Worm (Caenorhabditis elegans) whole organism, mixed stage, embryonic: Measurements from ENCODE around the gene nhl-2.

Source experiments
- M03D4.4 ChIP-seq: sonication (generic microtip); optimal IDR thresholded peaks from 2 replicates; lab custom pipeline; 2017; ENCODE audit warnings: mild to moderate bottlenecking, missing genetic modification characterization, missing compliant biosample characterization
- bed-3 ChIP-seq: fragments of 200-800 bp; sonication (Bioruptor generic); optimal IDR thresholded peaks from 3 replicates; lab custom pipeline; 2018; ENCODE audit warnings: mild to moderate bottlenecking, missing genetic modification characterization, moderate library complexity, missing compliant biosample characterization
- blmp-1 ChIP-seq: fragments of 150-350 bp; optimal IDR thresholded peaks from 2 replicates; lab custom pipeline; 2014; ENCODE audit warnings: missing biosample characterization, missing genetic modification characterization
- ceh-39 ChIP-seq: fragments of 150-350 bp; optimal IDR thresholded peaks from 2 replicates; lab custom pipeline; 2014; ENCODE audit warnings: missing biosample characterization, missing genetic modification characterization
- ceh-43 ChIP-seq: fragments of 200-800 bp; sonication (Bioruptor generic); optimal IDR thresholded peaks from 2 replicates; lab custom pipeline; 2018; ENCODE audit warnings: mild to moderate bottlenecking, missing genetic modification characterization, moderate library complexity, missing compliant biosample characterization
- ceh-83 ChIP-seq: fragments of 200-800 bp; sonication (Bioruptor generic); optimal IDR thresholded peaks from 2 replicates; lab custom pipeline; 2018; ENCODE audit warnings: mild to moderate bottlenecking, missing genetic modification characterization, missing compliant biosample characterization
- ces-1 ChIP-seq: fragments of 150-350 bp; optimal IDR thresholded peaks from 2 replicates; lab custom pipeline; 2014; ENCODE audit warnings: missing biosample characterization, missing genetic modification reagents, missing genetic modification characterization
- cnd-1 ChIP-seq: fragments of 200-800 bp; sonication (Bioruptor generic); optimal IDR thresholded peaks from 2 replicates; lab custom pipeline; 2018; ENCODE audit warnings: mild to moderate bottlenecking, missing genetic modification characterization, missing compliant biosample characterization
- drap-1 ChIP-seq: fragments of 200-800 bp; sonication (Bioruptor generic); optimal IDR thresholded peaks from 3 replicates; lab custom pipeline; 2018; ENCODE audit warnings: mild to moderate bottlenecking, missing genetic modification characterization, missing compliant biosample characterization
- elt-1 ChIP-seq: sonication (generic microtip); optimal IDR thresholded peaks from 2 replicates; lab custom pipeline; 2017; ENCODE audit warnings: missing genetic modification characterization, mild to moderate bottlenecking, missing compliant biosample characterization, antibody characterized with exemption, moderate library complexity, borderline replicate concordance; ENCODE audit not compliant: insufficient read depth
- elt-3 ChIP-seq: fragments of 150-350 bp; optimal IDR thresholded peaks from 2 replicates; lab custom pipeline; 2014; ENCODE audit warnings: missing biosample characterization, missing genetic modification characterization
- flh-1 ChIP-seq: fragments of 200-800 bp; sonication (Bioruptor generic); optimal IDR thresholded peaks from 2 replicates; lab custom pipeline; 2018; ENCODE audit warnings: mild to moderate bottlenecking, missing genetic modification characterization, moderate library complexity, missing compliant biosample characterization
- ham-2 ChIP-seq: fragments of 200-800 bp; sonication (Bioruptor generic); optimal IDR thresholded peaks from 2 replicates; lab custom pipeline; 2018; ENCODE audit warnings: mild to moderate bottlenecking, missing genetic modification characterization, missing compliant biosample characterization
- hlh-1 ChIP-seq: fragments of 150-350 bp; optimal IDR thresholded peaks from 2 replicates; lab custom pipeline; 2014; ENCODE audit warnings: missing biosample characterization, missing genetic modification reagents, missing genetic modification characterization
- lin-13 ChIP-seq: fragments of 150-350 bp; optimal IDR thresholded peaks from 2 replicates; lab custom pipeline; 2014; ENCODE audit warnings: missing biosample characterization, missing genetic modification characterization
- lin-32 ChIP-seq: fragments of 200-800 bp; sonication (Bioruptor generic); optimal IDR thresholded peaks from 2 replicates; lab custom pipeline; 2018; ENCODE audit warnings: mild to moderate bottlenecking, missing genetic modification characterization, missing compliant biosample characterization
- lsy-2 ChIP-seq: fragments of 150-350 bp; optimal IDR thresholded peaks from 2 replicates; lab custom pipeline; 2014; ENCODE audit warnings: missing biosample characterization, missing genetic modification characterization
- mab-5 ChIP-seq: fragments of 150-350 bp; optimal IDR thresholded peaks from 2 replicates; lab custom pipeline; 2014; ENCODE audit warnings: missing biosample characterization, missing genetic modification characterization
- mep-1 ChIP-seq: fragments of 150-350 bp; optimal IDR thresholded peaks from 2 replicates; lab custom pipeline; 2017; ENCODE audit warnings: missing biosample characterization, missing genetic modification reagents, missing genetic modification characterization, inconsistent platforms
- mls-2 ChIP-seq: sonication (generic microtip); optimal IDR thresholded peaks from 2 replicates; lab custom pipeline; 2016; ENCODE audit warnings: mild to moderate bottlenecking, missing genetic modification characterization, moderate library complexity, missing compliant biosample characterization
- nhr-12 ChIP-seq: fragments of 150-350 bp; optimal IDR thresholded peaks from 2 replicates; lab custom pipeline; 2014; ENCODE audit warnings: missing biosample characterization, missing genetic modification characterization
- nhr-2 ChIP-seq: fragments of 150-350 bp; optimal IDR thresholded peaks from 2 replicates; lab custom pipeline; 2014; ENCODE audit warnings: missing biosample characterization, missing genetic modification characterization
- nhr-237 ChIP-seq: fragments of 150-350 bp; optimal IDR thresholded peaks from 2 replicates; lab custom pipeline; 2014; ENCODE audit warnings: missing biosample characterization, missing genetic modification characterization
- nhr-28 ChIP-seq: fragments of 150-350 bp; optimal IDR thresholded peaks from 2 replicates; lab custom pipeline; 2014; ENCODE audit warnings: missing biosample characterization, missing genetic modification characterization
- nhr-76 ChIP-seq: sonication (generic microtip); optimal IDR thresholded peaks from 2 replicates; lab custom pipeline; 2017; ENCODE audit warnings: missing biosample characterization, missing genetic modification characterization
- pha-4 ChIP-seq: fragments of 150-350 bp; optimal IDR thresholded peaks from 2 replicates; lab custom pipeline; 2018; ENCODE audit warnings: missing biosample characterization, missing genetic modification reagents, missing genetic modification characterization
- sem-2 ChIP-seq: fragments of 200-800 bp; sonication (Bioruptor generic); optimal IDR thresholded peaks from 2 replicates; lab custom pipeline; 2018; ENCODE audit warnings: mild to moderate bottlenecking, missing genetic modification characterization, missing compliant biosample characterization
- snpc-4 ChIP-seq: fragments of 150-350 bp; optimal IDR thresholded peaks from 2 replicates; lab custom pipeline; 2014; ENCODE audit warnings: missing biosample characterization, missing genetic modification characterization
- sptf-1 ChIP-seq: sonication (generic microtip); optimal IDR thresholded peaks from 2 replicates; lab custom pipeline; 2017; ENCODE audit warnings: mild to moderate bottlenecking, missing genetic modification characterization, moderate library complexity, missing compliant biosample characterization
- tbx-8 ChIP-seq: fragments of 200-800 bp; sonication (Bioruptor generic); optimal IDR thresholded peaks from 2 replicates; lab custom pipeline; 2018; ENCODE audit warnings: mild to moderate bottlenecking, missing genetic modification characterization, moderate library complexity, missing compliant biosample characterization
- unc-120 ChIP-seq: sonication (generic microtip); optimal IDR thresholded peaks from 2 replicates; lab custom pipeline; 2017; ENCODE audit warnings: missing genetic modification characterization, missing compliant biosample characterization; ENCODE audit not compliant: poor library complexity, severe bottlenecking
- unc-39 ChIP-seq: fragments of 150-350 bp; optimal IDR thresholded peaks from 2 replicates; lab custom pipeline; 2014; ENCODE audit warnings: missing biosample characterization, missing genetic modification characterization
- unc-62 ChIP-seq: fragments of 150-350 bp; optimal IDR thresholded peaks from 2 replicates; lab custom pipeline; 2014; ENCODE audit warnings: missing biosample characterization, missing genetic modification reagents, missing genetic modification characterization
- zip-8 ChIP-seq: fragments of 150-350 bp; optimal IDR thresholded peaks from 2 replicates; lab custom pipeline; 2014; ENCODE audit warnings: missing biosample characterization, missing genetic modification characterization
- ztf-11 ChIP-seq: fragments of 150-350 bp; optimal IDR thresholded peaks from 2 replicates; lab custom pipeline; 2014; ENCODE audit warnings: missing biosample characterization, missing genetic modification characterization

The nhl-2 gene

DNA sequence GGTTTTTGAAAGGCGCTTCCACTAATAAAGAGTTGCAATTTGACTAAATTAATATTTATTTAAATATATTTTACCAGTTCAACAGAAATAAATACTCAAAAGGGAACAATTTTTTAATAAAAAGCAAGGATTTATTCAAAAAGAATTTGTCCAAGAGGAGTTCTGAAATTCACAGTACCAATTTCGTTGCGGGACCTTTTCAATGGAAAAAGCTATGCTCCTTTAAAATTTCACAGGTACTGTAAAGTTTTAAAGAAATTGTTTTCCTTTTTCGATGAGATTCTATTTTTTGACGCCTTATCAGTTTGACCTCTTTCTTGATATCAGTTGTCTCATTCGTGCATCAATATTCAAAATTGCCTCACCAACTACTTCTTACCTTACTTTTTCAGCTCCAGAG, 1.4 kb upstream of the nhl-2 start, which contains the start of gene tag-340:
Gene tag-340, plus strand, starts transcription at position 249 of the 400 bp plus-strand sequence.
- TF ChIP-seq snpc-4 (tag; lab: Kevin White, UChicago), result no peak
- no peak for TF ChIP-seq sptf-1 (tag; lab: Kevin White, UChicago)
- TF ChIP-seq ceh-43 (GFP tag; lab: Kevin White, UChicago), result no peak
- no peak for TF ChIP-seq unc-120 (tag; lab: Kevin White, UChicago)
- no peak for TF ChIP-seq mab-5 (tag; lab: Kevin White, UChicago)
- TF ChIP-seq unc-62 (GFP tag; lab: Kevin White, UChicago), result no peak
- TF ChIP-seq nhr-28 (tag; lab: Kevin White, UChicago), result no peak
- no peak for TF ChIP-seq ceh-83 (GFP tag; lab: Kevin White, UChicago)
- no peak for TF ChIP-seq drap-1 (GFP tag; lab: Kevin White, UChicago)
- TF ChIP-seq zip-8 (tag; lab: Kevin White, UChicago), result no peak
- TF ChIP-seq blmp-1 (tag; lab: Kevin White, UChicago), result no peak
- TF ChIP-seq tbx-8, result no peak
- no peak for TF ChIP-seq lin-32
- TF ChIP-seq unc-39 (tag; lab: Kevin White, UChicago), result no peak
- no peak for TF ChIP-seq bed-3 (GFP tag; lab: Kevin White, UChicago)
- no peak for TF ChIP-seq ham-2 (GFP tag; lab: Kevin White, UChicago)
- no peak for TF ChIP-seq elt-1
- no peak for TF ChIP-seq mls-2 (tag; lab: Kevin White, UChicago)
- no peak for TF ChIP-seq ces-1 (GFP tag; lab: Kevin White, UChicago)
- TF ChIP-seq flh-1 (GFP tag; lab: Kevin White, UChicago), result no peak
- TF ChIP-seq, all 35 proteins: peak for 0

DNA sequence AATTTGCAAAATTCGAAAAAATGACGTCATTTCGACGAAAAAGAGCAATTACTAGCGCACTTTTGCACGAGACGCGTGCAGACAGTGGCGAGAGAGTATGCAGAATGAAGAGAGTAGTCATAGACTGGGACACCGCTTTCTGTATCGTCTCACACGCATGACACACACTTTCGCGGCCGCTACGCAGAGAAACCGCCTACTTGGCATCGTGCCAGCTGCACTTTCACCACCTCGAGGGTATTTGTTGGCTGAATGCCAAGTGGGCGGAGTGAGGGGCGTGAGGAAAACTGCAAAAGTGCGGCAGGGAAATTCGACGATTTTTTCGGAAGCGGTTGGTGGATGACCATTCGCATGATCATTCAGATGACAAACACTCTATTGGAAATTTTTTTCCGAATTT, 843 bp upstream of the nhl-2 start:
- TF ChIP-seq mep-1 (peak; percentile 96), unc-120 (tag; lab: Kevin White, UChicago) (peak; percentile 89), ztf-11 (tag; lab: Kevin White, UChicago) (peak; percentile 91), ham-2 (GFP tag; lab: Kevin White, UChicago) (peak; percentile 92), flh-1 (GFP tag; lab: Kevin White, UChicago) (no peak), elt-1 (no peak), lin-32 (peak; percentile 30), nhr-28 (tag; lab: Kevin White, UChicago) (no peak), unc-39 (tag; lab: Kevin White, UChicago) (peak; percentile 47), elt-3 (tag; lab: Kevin White, UChicago) (peak; percentile 69), hlh-1 (peak; percentile 84), lsy-2 (tag; lab: Kevin White, UChicago) (peak; percentile 88), sptf-1 (tag; lab: Kevin White, UChicago) (peak; percentile 88), mab-5 (tag; lab: Kevin White, UChicago) (peak; percentile 61), nhr-2 (tag; lab: Kevin White, UChicago) (peak; percentile 50), sem-2 (GFP tag; lab: Kevin White, UChicago) (no peak), unc-62 (GFP tag; lab: Kevin White, UChicago) (peak; percentile 95), blmp-1 (tag; lab: Kevin White, UChicago) (peak; percentile 89), ceh-83 (GFP tag; lab: Kevin White, UChicago) (no peak), mls-2 (tag; lab: Kevin White, UChicago) (peak; percentile 83), snpc-4 (tag; lab: Kevin White, UChicago) (no peak), lin-13 (tag; lab: Kevin White, UChicago) (peak; percentile 91), ceh-39 (tag; lab: Kevin White, UChicago) (peak; percentile 85), nhr-237 (peak; percentile 97), bed-3 (GFP tag; lab: Kevin White, UChicago) (no peak), tbx-8 (peak; percentile 41), pha-4 (tag; lab: Kevin White, UChicago) (peak; percentile 98), drap-1 (GFP tag; lab: Kevin White, UChicago) (peak; percentile 84), cnd-1 (tag; lab: Kevin White, UChicago) (peak; percentile 86), ces-1 (GFP tag; lab: Kevin White, UChicago) (peak; percentile 84), M03D4.4 (tag; lab: Kevin White, UChicago) (peak; percentile 86), nhr-76 (tag; lab: Kevin White, UChicago) (peak; percentile 29), zip-8 (tag; lab: Kevin White, UChicago) (peak; percentile 42), nhr-12 (peak; percentile 72), ceh-43 (GFP tag; lab: Kevin White, UChicago) (peak; percentile 52)

DNA sequence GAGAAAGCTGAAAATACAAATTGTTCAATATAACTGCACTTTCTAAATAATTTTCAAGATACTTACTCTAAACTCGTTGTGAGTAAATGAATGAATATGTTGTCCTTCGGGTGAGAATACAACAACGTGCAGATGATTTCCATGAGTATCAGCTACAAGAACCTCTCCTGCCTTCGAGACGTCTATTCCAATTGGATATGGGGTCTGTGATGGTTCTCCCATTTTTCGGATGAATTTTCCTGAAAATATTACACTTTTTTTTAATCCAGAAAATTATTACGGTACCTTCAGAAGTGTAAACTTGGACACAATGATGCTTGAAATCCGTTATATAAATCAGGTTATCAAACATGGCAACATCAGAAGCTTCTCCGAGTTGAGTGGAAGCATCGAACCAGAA, 3.6 kb downstream of the nhl-2 start:
- TF ChIP-seq lin-32 (no peak), elt-1 (no peak), unc-39 (tag; lab: Kevin White, UChicago) (no peak), mab-5 (tag; lab: Kevin White, UChicago) (no peak), sptf-1 (tag; lab: Kevin White, UChicago) (no peak), lsy-2 (tag; lab: Kevin White, UChicago) (no peak), snpc-4 (tag; lab: Kevin White, UChicago) (no peak), ceh-43 (GFP tag; lab: Kevin White, UChicago) (no peak), nhr-76 (tag; lab: Kevin White, UChicago) (no peak), blmp-1 (tag; lab: Kevin White, UChicago) (no peak), ceh-83 (GFP tag; lab: Kevin White, UChicago) (no peak), nhr-12 (no peak), elt-3 (tag; lab: Kevin White, UChicago) (no peak), ces-1 (GFP tag; lab: Kevin White, UChicago) (no peak), nhr-2 (tag; lab: Kevin White, UChicago) (no peak), unc-120 (tag; lab: Kevin White, UChicago) (no peak), drap-1 (GFP tag; lab: Kevin White, UChicago) (no peak)
